Fruit fly (Drosophila melanogaster): ENCODE results near the gene frtz.
A peak's percentile ranks its signal among the peaks of the same experiment; 100 is the strongest.

frtz gene

dm6 chr2L:1727826-1728619 is 12.4 kb upstream of the frtz start (continued):
- TF ChIP-seq acj6 (GFP tag; optimal IDR thresholded peaks at IDR 0.05) (peak; percentile 98), ss (GFP tag; optimal IDR thresholded peaks at IDR 0.05) (peak; percentile 99), CG6808 (GFP tag; optimal IDR thresholded peaks at IDR 0.05) (peak; percentile 98), topi (GFP tag; optimal IDR thresholded peaks at IDR 0.05) (peak; percentile 98), cyc (GFP tag; optimal IDR thresholded peaks at IDR 0.05) (peak; percentile 95), Blimp-1 (GFP tag; optimal IDR thresholded peaks at IDR 0.05) (peak; percentile 97), dac (GFP tag; optimal IDR thresholded peaks at IDR 0.05) (peak; percentile 96), CG11294 (GFP tag; IDR thresholded peaks at IDR 0.05) (peak; percentile 96), Hr39 (GFP tag; optimal IDR thresholded peaks at IDR 0.05) (peak; percentile 89)

dm6 chr2L:1727162-1727825 is 11.6 kb upstream of the frtz start:
- TF ChIP-seq spab (GFP tag; optimal IDR thresholded peaks at IDR 0.05) (peak; percentile 96), Sox102F (GFP tag; optimal IDR thresholded peaks at IDR 0.05) (no peak), ss (GFP tag; optimal IDR thresholded peaks at IDR 0.05) (no peak)

dm6 chr2L:1724592-1724940 is 8.9 kb upstream of the frtz start:
- TF ChIP-seq CG11294 (GFP tag; IDR thresholded peaks at IDR 0.05) (no peak), CG32006 (GFP tag; optimal IDR thresholded peaks at IDR 0.05) (no peak), CG4318 (GFP tag; optimal IDR thresholded peaks at IDR 0.05) (no peak), esn (GFP tag; optimal IDR thresholded peaks at IDR 0.05) (no peak), CG9139 (GFP tag; optimal IDR thresholded peaks at IDR 0.05) (no peak), eg (GFP tag; IDR thresholded peaks at IDR 0.05) (no peak), lz (GFP tag; optimal IDR thresholded peaks at IDR 0.05) (no peak), CG10631 (GFP tag; optimal IDR thresholded peaks at IDR 0.05) (no peak), CG7368 (GFP tag; optimal IDR thresholded peaks at IDR 0.05) (no peak)

- TF ChIP-seq dsx (GFP tag; optimal IDR thresholded peaks at IDR 0.05; ENCODE audit: poor library complexity, severe bottlenecking) (peak; percentile 26), svp (GFP tag) (peak; percentile 76), lz (GFP tag; optimal IDR thresholded peaks at IDR 0.05) (peak; percentile 32), Sox14 (GFP tag; optimal IDR thresholded peaks at IDR 0.05) (peak; percentile 25), CG16779 (tag; optimal IDR thresholded peaks at IDR 0.05) (peak; percentile 24), Eip78C (GFP tag) (peak; percentile 46), vri (GFP tag; optimal IDR thresholded peaks at IDR 0.05) (peak; percentile 76), CG6808 (GFP tag; optimal IDR thresholded peaks at IDR 0.05) (no peak), CG6854 (GFP tag; optimal IDR thresholded peaks at IDR 0.05) (no peak), Gug (GFP tag; IDR thresholded peaks at IDR 0.05) (no peak)
These were observed 8.4 kb upstream of the frtz start, which contains the start of gene Rim2 for dm6 chr2L:1723937-1724591. Rim2 (minus strand) TSS chr2L:1724388.

- TF ChIP-seq OdsH (GFP tag; optimal IDR thresholded peaks at IDR 0.05): no peak
- peak; percentile 12 for TF ChIP-seq CG6808 (GFP tag; optimal IDR thresholded peaks at IDR 0.05)
- no peak for TF ChIP-seq Smox (GFP tag; optimal IDR thresholded peaks at IDR 0.05)
- TF ChIP-seq CG8632 (GFP tag; optimal IDR thresholded peaks at IDR 0.05): no peak
- no peak for TF ChIP-seq CG6792 (GFP tag; optimal IDR thresholded peaks at IDR 0.05)
- peak; percentile 46 for TF ChIP-seq CG3919 (GFP tag; optimal IDR thresholded peaks at IDR 0.05)
- TF ChIP-seq Lpt (GFP tag; optimal IDR thresholded peaks at IDR 0.05): no peak
- TF ChIP-seq CG6276 (GFP tag; optimal IDR thresholded peaks at IDR 0.05): no peak
- TF ChIP-seq eg (GFP tag; IDR thresholded peaks at IDR 0.05): 0 out of 3 replicates have a peak, but pooled peaks have one; percentile 27
- TF ChIP-seq salr (GFP tag; optimal IDR thresholded peaks at IDR 0.05): no peak
- TF ChIP-seq fkh (GFP tag; optimal IDR thresholded peaks at IDR 0.05): peak; percentile 16
- TF ChIP-seq Hr38 (GFP tag; optimal IDR thresholded peaks at IDR 0.05): no peak
- no peak for TF ChIP-seq Eip93F (GFP tag; optimal IDR thresholded peaks at IDR 0.05)
- peak; percentile 19 for TF ChIP-seq CG10669 (GFP tag; optimal IDR thresholded peaks at IDR 0.05)
- TF ChIP-seq fd59A (GFP tag; optimal IDR thresholded peaks at IDR 0.05): no peak
These were observed 7.7 kb upstream of the frtz start for dm6 chr2L:1723135-1723936.

Data from whole organism, prepupa.